Worm (Caenorhabditis elegans) whole organism, L3 larva: Measurements from ENCODE around the gene gcy-6.
A peak's percentile ranks its signal among the peaks of the same experiment; 100 is the strongest.

Source experiments
- ZK546.5 ChIP-seq: sonication (generic microtip); optimal IDR thresholded peaks from 2 replicates; lab custom pipeline; 2017; ENCODE audit warnings: missing biosample characterization, missing genetic modification characterization
- aly-2 ChIP-seq: fragments of 150-350 bp; optimal IDR thresholded peaks from 2 replicates; lab custom pipeline; 2014; ENCODE audit warnings: missing biosample characterization, missing genetic modification characterization
- ama-1 ChIP-seq: fragments of 150-350 bp; optimal IDR thresholded peaks from 2 replicates; lab custom pipeline; 2018
- ceh-16 ChIP-seq: sonication (generic microtip); optimal IDR thresholded peaks from 2 replicates; lab custom pipeline; 2017; ENCODE audit warnings: missing biosample characterization, missing genetic modification characterization
- ceh-28 ChIP-seq: fragments of 150-350 bp; optimal IDR thresholded peaks from 2 replicates; lab custom pipeline; 2014; ENCODE audit warnings: missing biosample characterization, missing genetic modification reagents, missing genetic modification characterization
- ceh-82 ChIP-seq: fragments of 150-350 bp; optimal IDR thresholded peaks from 2 replicates; lab custom pipeline; 2014; ENCODE audit warnings: missing biosample characterization, missing genetic modification characterization
- ceh-9 ChIP-seq: sonication (generic microtip); optimal IDR thresholded peaks from 2 replicates; lab custom pipeline; 2018; ENCODE audit warnings: missing biosample characterization, missing genetic modification characterization
- elt-1 ChIP-seq: fragments of 150-350 bp; optimal IDR thresholded peaks from 2 replicates; lab custom pipeline; 2014; ENCODE audit warnings: missing biosample characterization, missing genetic modification characterization
- elt-2 ChIP-seq: sonication (generic microtip); optimal IDR thresholded peaks from 2 replicates; lab custom pipeline; 2016; ENCODE audit warnings: missing genetic modification reagents, mild to moderate bottlenecking, missing genetic modification characterization, missing compliant biosample characterization
- elt-3 ChIP-seq, 3 experiments: fragments of 150-350 bp in 1 of 3; sonication (generic microtip) in 2 of 3; optimal IDR thresholded peaks; 2 replicates in 2 of 3; 4 replicates in 1 of 3; lab custom pipeline; 2014 to 2017; ENCODE audit warnings: missing biosample characterization in 3 of 3, missing genetic modification characterization in 3 of 3
- eor-1 ChIP-seq, 2 experiments: fragments of 150-350 bp; optimal IDR thresholded peaks; 2 replicates each; lab custom pipeline; 2014 to 2018; ENCODE audit warnings: missing biosample characterization in 2 of 2, missing genetic modification characterization in 2 of 2
- fkh-2 ChIP-seq: fragments of 150-350 bp; optimal IDR thresholded peaks from 2 replicates; lab custom pipeline; 2014; ENCODE audit warnings: missing biosample characterization, missing genetic modification reagents, missing genetic modification characterization
- fos-1 ChIP-seq: fragments of 150-350 bp; optimal IDR thresholded peaks from 2 replicates; lab custom pipeline; 2014; ENCODE audit warnings: missing biosample characterization, missing genetic modification characterization
- jun-1 ChIP-seq: fragments of 150-350 bp; optimal IDR thresholded peaks from 2 replicates; lab custom pipeline; 2014; ENCODE audit warnings: missing biosample characterization, missing genetic modification reagents, missing genetic modification characterization
- lin-15B ChIP-seq: fragments of 150-350 bp; optimal IDR thresholded peaks from 2 replicates; lab custom pipeline; 2014; ENCODE audit warnings: missing biosample characterization, missing genetic modification characterization
- lin-39 ChIP-seq: fragments of 150-350 bp; optimal IDR thresholded peaks from 2 replicates; lab custom pipeline; 2018; ENCODE audit warnings: missing biosample characterization, missing genetic modification reagents, missing genetic modification characterization
- mdl-1 ChIP-seq: fragments of 150-350 bp; optimal IDR thresholded peaks from 2 replicates; lab custom pipeline; 2014; ENCODE audit warnings: missing biosample characterization, missing genetic modification characterization
- mml-1 ChIP-seq: fragments of 150-350 bp; sonication (generic microtip); optimal IDR thresholded peaks from 3 replicates; lab custom pipeline; 2014; ENCODE audit warnings: missing biosample characterization, missing genetic modification characterization
- nhr-11 ChIP-seq: fragments of 150-350 bp; optimal IDR thresholded peaks from 2 replicates; lab custom pipeline; 2014; ENCODE audit warnings: missing biosample characterization, missing genetic modification characterization
- nhr-12 ChIP-seq: fragments of 150-350 bp; optimal IDR thresholded peaks from 2 replicates; lab custom pipeline; 2014; ENCODE audit warnings: missing biosample characterization, missing genetic modification characterization
- nhr-23 ChIP-seq: fragments of 150-350 bp; optimal IDR thresholded peaks from 2 replicates; lab custom pipeline; 2014; ENCODE audit warnings: missing biosample characterization, missing genetic modification reagents, missing genetic modification characterization
- nhr-237 ChIP-seq: fragments of 150-350 bp; optimal IDR thresholded peaks from 2 replicates; lab custom pipeline; 2014; ENCODE audit warnings: missing biosample characterization, missing genetic modification characterization
- nhr-25 ChIP-seq: sonication (generic microtip); optimal IDR thresholded peaks from 2 replicates; lab custom pipeline; 2017; ENCODE audit warnings: missing biosample characterization, missing genetic modification characterization
- nhr-28 ChIP-seq: fragments of 150-350 bp; optimal IDR thresholded peaks from 2 replicates; lab custom pipeline; 2014; ENCODE audit warnings: missing biosample characterization, missing genetic modification characterization
- nhr-43 ChIP-seq: sonication (generic microtip); optimal IDR thresholded peaks from 2 replicates; lab custom pipeline; 2016; ENCODE audit warnings: mild to moderate bottlenecking, missing genetic modification characterization, missing compliant biosample characterization; ENCODE audit not compliant: poor library complexity, severe bottlenecking
- nhr-67 ChIP-seq: fragments of 150-350 bp; optimal IDR thresholded peaks from 2 replicates; lab custom pipeline; 2014; ENCODE audit warnings: missing biosample characterization, missing genetic modification characterization
- nhr-77 ChIP-seq: fragments of 150-350 bp; optimal IDR thresholded peaks from 2 replicates; lab custom pipeline; 2014; ENCODE audit warnings: missing biosample characterization, missing genetic modification characterization
- pha-4 ChIP-seq: fragments of 150-350 bp; optimal IDR thresholded peaks from 2 replicates; lab custom pipeline; 2014; ENCODE audit warnings: missing biosample characterization, missing genetic modification reagents, missing genetic modification characterization
- pqm-1 ChIP-seq: fragments of 150-350 bp; optimal IDR thresholded peaks from 2 replicates; lab custom pipeline; 2017; ENCODE audit warnings: missing biosample characterization, missing genetic modification characterization, inconsistent platforms
- sea-2 ChIP-seq: fragments of 150-350 bp; sonication (generic microtip); optimal IDR thresholded peaks from 4 replicates; lab custom pipeline; 2014; ENCODE audit warnings: missing biosample characterization, missing genetic modification reagents, missing genetic modification characterization
- skn-1 ChIP-seq: fragments of 150-350 bp; optimal IDR thresholded peaks from 2 replicates; lab custom pipeline; 2014; ENCODE audit warnings: missing biosample characterization, missing genetic modification characterization
- snpc-4 ChIP-seq: fragments of 150-350 bp; optimal IDR thresholded peaks from 2 replicates; lab custom pipeline; 2014; ENCODE audit warnings: missing biosample characterization, missing genetic modification characterization
- tbx-2 ChIP-seq: sonication (generic microtip); optimal IDR thresholded peaks from 2 replicates; lab custom pipeline; 2016; ENCODE audit warnings: mild to moderate bottlenecking, missing genetic modification characterization, missing compliant biosample characterization
- unc-39 ChIP-seq: sonication (generic microtip); optimal IDR thresholded peaks from 4 replicates; lab custom pipeline; 2017; ENCODE audit warnings: missing biosample characterization, missing genetic modification characterization
- zag-1 ChIP-seq: fragments of 150-350 bp; optimal IDR thresholded peaks from 2 replicates; lab custom pipeline; 2014; ENCODE audit warnings: missing biosample characterization, missing genetic modification characterization
- ztf-11 ChIP-seq: fragments of 150-350 bp; optimal IDR thresholded peaks from 2 replicates; lab custom pipeline; 2014; ENCODE audit warnings: missing biosample characterization, missing genetic modification characterization

gcy-6 gene

DNA sequence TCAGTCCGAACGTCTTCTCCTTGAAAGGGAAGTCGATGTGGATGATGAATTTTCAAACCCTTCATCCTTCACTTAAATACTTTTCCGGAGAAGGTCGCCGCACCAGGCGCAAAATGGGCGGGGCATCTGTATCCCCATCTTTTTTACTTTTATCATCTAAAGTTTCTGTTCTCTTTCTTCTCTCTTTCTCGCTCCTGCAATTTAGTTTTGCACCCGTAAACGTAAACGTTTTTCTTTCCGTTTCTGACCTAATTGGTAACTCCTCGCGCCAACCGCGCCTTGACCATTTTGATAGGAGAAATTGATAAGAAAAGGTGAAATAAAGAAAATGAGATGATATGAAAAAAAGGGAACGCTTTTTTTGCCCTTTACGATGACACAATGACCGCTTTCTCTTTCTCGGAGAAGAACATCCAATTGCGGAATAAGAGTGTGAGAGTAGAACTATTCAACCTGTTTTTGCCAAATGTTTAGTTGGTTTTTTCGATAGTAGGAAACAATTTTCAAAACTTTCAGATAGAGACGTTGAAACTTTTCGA, 21.0 kb downstream of the gcy-6 start, which contains the start of gene col-149:
col-149 (minus strand) TSS at position 51 of the 539 bp plus-strand sequence.
- TF ChIP-seq fkh-2 (no peak), nhr-23 (tag; lab: Kevin White, UChicago) (peak; percentile 75), elt-3 (tag; optimal IDR thresholded peaks at IDR 0.05; lab: Kevin White, UChicago) (peak in 1 of 3 experiments; percentile 56)
- TF ChIP-seq, all 47 proteins: peak for 2

DNA sequence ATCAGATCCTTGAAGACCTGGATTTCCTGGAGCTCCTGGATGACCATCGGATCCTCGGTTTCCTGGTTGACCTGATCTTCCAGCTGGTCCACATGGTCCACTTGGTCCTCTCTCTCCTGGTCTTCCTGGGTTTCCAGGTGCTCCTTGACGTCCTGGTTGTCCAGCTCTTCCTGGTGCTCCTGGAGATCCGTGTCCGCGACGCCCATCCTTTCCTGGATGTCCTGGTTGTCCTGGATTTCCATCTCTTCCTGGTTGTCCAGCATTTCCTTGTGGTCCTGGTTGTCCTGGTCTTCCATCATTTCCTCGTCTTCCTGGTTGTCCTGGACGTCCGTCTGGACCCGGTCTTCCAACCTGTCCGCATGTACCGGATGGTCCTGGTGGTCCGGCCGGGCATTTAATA, 22.0 kb downstream of the gcy-6 start:
- no peak for TF ChIP-seq pqm-1 (tag; lab: Kevin White, UChicago)
- TF ChIP-seq, all 47 proteins: peak for 0

DNA sequence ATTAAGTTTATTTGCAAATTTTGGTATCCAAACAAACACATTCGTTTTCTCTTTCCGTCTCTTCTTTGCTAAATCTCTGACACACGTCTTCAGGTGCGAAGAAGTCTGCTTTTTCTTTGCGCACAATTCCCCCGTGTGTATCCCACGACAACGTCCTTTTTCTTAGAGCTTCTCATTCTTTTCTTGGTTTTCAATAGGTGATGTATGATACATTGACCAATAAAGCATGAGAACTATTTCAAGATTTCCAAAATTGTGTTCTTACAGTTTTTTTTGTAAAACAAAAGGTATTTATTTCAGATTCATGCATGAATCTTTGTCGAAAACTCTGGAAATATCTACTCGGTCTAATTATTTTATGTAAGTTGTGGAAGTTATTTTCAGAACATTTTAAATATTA, 24.1 kb downstream of the gcy-6 start, which contains the start of gene B0024.15:
B0024.15 (plus strand) TSS at position 301 of the 400 bp plus-strand sequence.
- TF ChIP-seq ceh-82 (no peak), elt-3 (tag; optimal IDR thresholded peaks at IDR 0.05; lab: Kevin White, UChicago) (no peak), mml-1 (no peak), zag-1 (no peak), tbx-2 (tag; lab: Kevin White, UChicago) (no peak), elt-2 (tag; lab: Kevin White, UChicago) (no peak), ceh-9 (tag; lab: Kevin White, UChicago) (no peak), nhr-237 (tag; lab: Kevin White, UChicago) (no peak), nhr-23 (tag; lab: Kevin White, UChicago) (no peak), ztf-11 (tag; lab: Kevin White, UChicago) (no peak)

DNA sequence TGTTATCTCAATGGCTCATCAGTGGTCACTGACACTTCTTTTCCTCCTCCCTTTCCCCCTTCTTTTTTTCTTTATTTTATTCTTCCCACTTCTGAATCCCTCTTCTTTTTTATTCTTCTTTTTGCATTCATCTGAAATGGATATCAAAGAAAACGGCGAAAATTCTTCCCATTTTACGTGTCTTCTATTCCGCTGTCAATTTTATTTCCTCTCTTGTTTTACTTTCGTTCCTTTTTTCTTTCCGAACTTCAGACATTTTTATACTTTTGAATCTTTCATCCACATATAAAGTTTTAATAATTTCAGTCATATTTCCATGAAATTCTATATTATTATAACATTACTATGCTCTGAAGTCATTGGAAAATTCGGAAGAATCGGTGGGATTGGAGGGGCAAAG, 26.6 kb downstream of the gcy-6 start, which contains the start of gene B0024.3:
B0024.3 (plus strand) TSS at position 301 of the 400 bp plus-strand sequence.
- TF ChIP-seq snpc-4 (tag; lab: Kevin White, UChicago) (no peak), lin-15B (tag; lab: Kevin White, UChicago) (no peak), aly-2 (tag; lab: Kevin White, UChicago) (no peak), unc-39 (tag; lab: Kevin White, UChicago) (no peak), mdl-1 (tag; lab: Kevin White, UChicago) (no peak), tbx-2 (tag; lab: Kevin White, UChicago) (no peak)
- TF ChIP-seq, all 47 proteins: peak for 0

DNA sequence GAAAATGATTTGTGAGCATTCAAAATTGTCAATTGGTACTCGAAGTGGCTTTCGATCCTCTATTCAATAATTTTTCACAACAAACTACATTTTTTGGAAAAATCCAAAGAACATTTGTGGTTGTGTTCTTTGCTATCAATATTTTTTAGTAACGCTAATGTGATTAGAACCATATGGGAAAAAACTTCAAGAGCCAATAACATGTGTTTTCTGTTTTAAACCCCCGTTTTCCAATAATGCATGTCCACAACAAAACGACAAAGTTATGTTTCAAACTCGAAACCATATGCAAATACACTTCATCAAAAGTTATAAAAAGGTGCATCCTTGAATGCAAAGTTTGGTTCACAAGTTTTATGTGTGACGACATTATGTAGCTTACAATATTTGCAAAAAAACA, 28.0 kb downstream of the gcy-6 start:
- TF ChIP-seq aly-2 (tag; lab: Kevin White, UChicago) (no peak), nhr-77 (no peak), tbx-2 (tag; lab: Kevin White, UChicago) (no peak), fos-1 (tag; lab: Kevin White, UChicago) (no peak), nhr-25 (tag; lab: Kevin White, UChicago) (no peak), snpc-4 (tag; lab: Kevin White, UChicago) (no peak), ceh-9 (tag; lab: Kevin White, UChicago) (no peak), ceh-28 (no peak), nhr-237 (tag; lab: Kevin White, UChicago) (no peak), lin-15B (tag; lab: Kevin White, UChicago) (no peak), ceh-16 (tag; lab: Kevin White, UChicago) (no peak), nhr-11 (tag; lab: Kevin White, UChicago) (no peak), elt-1 (tag; lab: Kevin White, UChicago) (no peak), pqm-1 (tag; lab: Kevin White, UChicago) (no peak), zag-1 (no peak), nhr-43 (tag; lab: Kevin White, UChicago) (no peak), sea-2 (GFP tag; lab: Kevin White, UChicago) (no peak), elt-3 (tag; optimal IDR thresholded peaks at IDR 0.05; lab: Kevin White, UChicago) (no peak), ama-1 (no peak), nhr-67 (tag; lab: Kevin White, UChicago) (no peak)

DNA sequence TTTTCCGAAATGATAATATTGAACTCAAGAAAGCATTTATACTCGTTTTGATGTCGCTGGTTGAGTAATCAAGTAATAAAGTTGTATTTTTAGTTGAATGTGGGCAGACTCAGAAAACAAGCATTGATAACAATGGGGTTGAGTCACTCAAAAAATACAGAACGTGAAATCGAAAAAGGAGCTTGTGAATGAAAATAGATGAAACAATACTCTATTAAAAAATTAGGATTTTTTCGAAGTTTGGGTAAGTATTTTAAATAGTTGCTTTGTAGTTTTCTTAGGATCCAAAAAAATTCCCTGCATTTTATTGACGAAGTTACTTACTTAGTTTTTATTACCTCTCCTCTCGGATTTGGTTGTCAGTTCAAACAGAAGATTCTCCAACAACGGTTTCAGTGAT, 30.4 kb downstream of the gcy-6 start, which contains the start of gene lys-3:
lys-3 (minus strand) TSS at position 101 of the 400 bp plus-strand sequence.
- TF ChIP-seq zag-1 (no peak), nhr-77 (no peak), ZK546.5 (tag; lab: Kevin White, UChicago) (no peak), pqm-1 (tag; lab: Kevin White, UChicago) (peak; percentile 19)

DNA sequence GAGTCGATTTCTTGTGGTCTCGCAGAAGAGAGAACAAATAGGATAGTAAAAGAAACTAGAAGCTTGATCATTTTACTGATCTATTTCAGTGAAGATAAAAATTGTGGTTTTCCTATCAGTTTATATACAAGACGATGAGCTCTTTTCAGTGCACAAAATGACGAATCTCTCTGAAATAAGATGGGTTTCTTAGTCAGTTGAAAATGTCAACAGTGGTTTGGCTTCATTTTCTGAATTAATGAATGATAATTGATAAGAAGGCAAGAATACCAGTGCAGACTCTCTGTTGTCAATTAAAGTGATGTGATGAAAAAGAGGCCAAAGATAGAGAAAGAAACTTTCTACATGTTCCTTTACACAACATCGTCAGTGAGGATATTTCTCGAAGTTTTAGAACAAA, 32.5 kb downstream of the gcy-6 start, which contains the start of gene lys-2:
lys-2 (minus strand) TSS at position 101 of the 400 bp plus-strand sequence.
- no peak for TF ChIP-seq nhr-12 (tag; lab: Kevin White, UChicago)
- no peak for TF ChIP-seq lin-15B (tag; lab: Kevin White, UChicago)
- no peak for TF ChIP-seq nhr-25 (tag; lab: Kevin White, UChicago)
- no peak for TF ChIP-seq lin-39 (tag; lab: Kevin White, UChicago)
- no peak for TF ChIP-seq nhr-23 (tag; lab: Kevin White, UChicago)
- TF ChIP-seq ama-1, result no peak
- no peak for TF ChIP-seq eor-1 (tag; optimal IDR thresholded peaks at IDR 0.05; lab: Kevin White, UChicago)
- TF ChIP-seq nhr-67 (tag; lab: Kevin White, UChicago), result no peak
- TF ChIP-seq ceh-9 (tag; lab: Kevin White, UChicago), result no peak
- no peak for TF ChIP-seq fos-1 (tag; lab: Kevin White, UChicago)
- TF ChIP-seq ceh-28, result no peak
- peak; percentile 84 for TF ChIP-seq elt-2 (tag; lab: Kevin White, UChicago)
- peak; percentile 20 for TF ChIP-seq pha-4 (tag; lab: Kevin White, UChicago)
- TF ChIP-seq mml-1, result no peak
- peak; percentile 95 for TF ChIP-seq pqm-1 (tag; lab: Kevin White, UChicago)
- TF ChIP-seq nhr-237 (tag; lab: Kevin White, UChicago), result no peak
- TF ChIP-seq ceh-82, result no peak
- no peak for TF ChIP-seq ztf-11 (tag; lab: Kevin White, UChicago)
- no peak for TF ChIP-seq nhr-77
- peak; percentile 24 for TF ChIP-seq jun-1
- TF ChIP-seq nhr-28, result no peak
- TF ChIP-seq skn-1 (tag; lab: Kevin White, UChicago), result peak; percentile 8
- TF ChIP-seq, all 47 proteins: peak for 5
